Fruit fly (Drosophila melanogaster) ovary, adult (tissue): ENCODE results near the gene HipHop.

ENCODE experiments used
- CG17801 ChIP-seq: fragments of 200-800 bp; optimal IDR thresholded peaks from 2 replicates; lab custom pipeline; 2019; ENCODE audit warnings: missing biosample characterization, mild to moderate bottlenecking, missing genetic modification characterization, moderate library complexity; ENCODE audit not compliant: partially characterized antibody

Gene HipHop

DNA sequence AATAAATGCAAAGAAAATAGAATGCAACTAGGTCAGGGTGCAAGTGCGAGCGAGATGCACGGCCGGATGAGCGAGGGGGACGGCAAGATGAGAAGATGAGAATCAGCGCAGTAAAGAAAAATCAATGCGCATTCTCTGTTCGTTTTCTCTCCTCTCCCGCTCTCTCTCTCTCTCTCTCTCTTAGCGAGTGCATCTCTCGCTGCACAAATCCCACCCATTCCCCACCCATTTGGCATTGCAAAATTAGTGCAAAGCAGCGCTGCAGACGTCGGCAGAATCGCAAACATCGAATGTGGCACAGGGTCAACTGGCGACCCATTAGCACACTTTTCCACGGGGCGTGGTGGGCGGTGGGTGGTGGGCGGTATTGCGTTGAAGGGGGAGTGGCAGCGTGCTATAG, 28.1 kb upstream of the HipHop start:
- TF ChIP-seq CG17801 (GFP tag; lab: Kevin White, UChicago) = no peak

DNA sequence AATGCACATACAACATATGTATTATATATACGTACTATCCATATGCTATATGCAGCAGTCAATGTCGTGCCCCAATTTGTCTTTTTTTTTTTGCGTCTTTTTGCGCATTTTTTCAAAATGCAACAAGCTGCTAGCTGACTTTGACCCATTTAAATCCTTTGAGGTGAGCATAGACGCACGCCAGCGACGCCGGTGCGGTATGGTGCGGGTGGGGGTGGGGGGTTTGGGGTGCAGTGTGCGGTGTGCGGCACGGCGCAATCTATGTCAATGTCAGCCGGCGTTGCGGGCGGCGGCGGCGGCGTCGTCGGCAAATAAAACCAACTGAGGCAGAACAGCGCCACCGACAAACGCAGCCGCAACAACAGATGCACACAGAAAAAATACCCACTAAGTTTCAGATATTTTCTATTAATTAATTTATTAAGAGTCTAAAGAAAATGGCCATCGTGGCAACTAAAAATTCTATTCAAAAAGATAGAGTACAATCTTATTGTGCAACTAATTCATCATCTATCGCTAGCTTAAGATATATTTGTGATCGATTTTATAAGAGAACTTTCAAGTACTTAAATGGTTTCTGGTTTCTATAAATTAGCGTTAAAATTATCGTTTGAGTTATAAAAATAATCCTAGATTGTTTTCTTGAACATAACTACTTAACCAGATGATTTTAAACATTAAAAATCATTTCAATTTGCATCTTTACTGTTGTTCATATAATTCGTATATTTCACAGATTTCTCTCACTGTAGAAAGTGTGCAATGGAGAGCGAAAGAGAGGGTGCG, 25.7 kb upstream of the HipHop start:
- no peak for TF ChIP-seq CG17801 (GFP tag; lab: Kevin White, UChicago)

DNA sequence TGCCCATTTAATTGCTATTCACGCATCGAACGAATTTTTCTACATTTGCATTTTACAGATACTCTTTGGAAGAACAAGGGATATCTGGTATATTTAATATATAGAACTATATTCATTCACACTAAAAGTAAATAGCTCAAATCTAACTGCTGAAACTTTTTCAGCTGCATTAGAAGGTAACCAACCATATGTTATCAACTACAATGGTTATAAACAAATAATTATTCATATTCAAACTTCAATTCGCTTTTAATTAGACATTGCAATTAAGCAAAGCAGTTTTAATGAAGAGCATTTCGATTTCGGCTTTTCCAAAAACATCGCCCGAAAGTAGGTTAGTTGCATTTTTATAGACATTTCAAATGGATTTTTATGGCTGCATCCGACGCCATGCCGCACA, 24.6 kb upstream of the HipHop start:
- no peak for TF ChIP-seq CG17801 (GFP tag; lab: Kevin White, UChicago)

DNA sequence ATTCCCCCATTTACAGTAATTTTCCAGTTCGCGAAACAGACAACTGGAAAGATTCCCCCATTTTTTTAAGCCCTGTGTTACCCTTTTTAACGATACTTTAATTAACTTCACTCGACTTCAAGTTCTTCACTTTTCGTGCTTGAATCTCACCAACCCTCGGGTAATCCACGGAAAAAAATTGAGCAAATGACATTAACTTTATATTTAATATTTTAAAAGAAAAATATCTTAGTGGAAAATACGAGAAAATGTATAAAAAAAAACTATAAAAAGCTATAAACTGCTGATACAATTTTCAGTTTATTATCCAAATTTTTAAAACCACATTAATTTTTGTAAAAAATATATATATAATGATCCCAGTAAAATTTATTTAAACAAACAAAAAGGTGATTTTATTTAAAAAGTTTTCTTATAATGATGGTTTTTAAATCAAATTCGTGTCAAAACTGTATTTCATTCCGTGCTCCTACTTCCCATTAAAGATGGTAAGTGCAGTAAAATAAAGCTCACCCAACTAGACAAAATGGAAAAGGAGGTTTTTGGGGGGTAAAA, 21.4 kb upstream of the HipHop start:
- no peak for TF ChIP-seq CG17801 (GFP tag; lab: Kevin White, UChicago)

DNA sequence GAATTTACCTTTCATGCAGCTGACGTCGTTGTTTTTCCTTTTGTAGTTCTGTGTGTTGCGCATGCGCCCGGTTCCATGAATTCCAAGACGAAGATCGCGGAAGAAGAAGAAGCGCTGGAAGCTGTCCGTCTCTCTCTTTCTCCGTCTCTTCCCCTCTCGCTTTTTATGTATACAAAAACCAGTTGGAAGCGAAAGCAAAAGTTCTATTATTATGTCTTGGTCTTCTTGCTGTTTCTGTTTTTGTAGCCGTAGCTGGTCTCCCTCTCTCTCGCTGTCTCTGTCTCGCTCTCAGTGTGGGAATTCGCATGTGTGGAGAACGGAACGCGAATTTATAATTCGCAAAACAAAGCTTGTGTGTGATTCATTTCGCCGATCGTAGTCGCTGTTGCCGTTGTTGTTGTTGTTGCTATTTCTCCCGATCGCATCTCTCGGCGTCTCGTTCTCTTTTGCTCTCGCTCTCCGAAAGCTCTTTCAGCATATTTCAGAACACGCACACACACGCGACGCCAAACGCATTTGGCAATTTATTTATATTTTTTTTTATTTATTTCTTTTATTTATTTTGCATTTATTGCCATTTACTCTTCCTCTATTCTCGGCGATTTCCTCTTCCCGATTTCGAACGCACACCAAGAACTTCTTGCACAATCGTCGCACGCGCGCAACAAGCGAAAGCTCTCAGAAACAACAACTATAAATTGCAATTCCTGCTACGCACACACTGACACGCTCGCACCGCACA, 20.7 kb upstream of the HipHop start:
- no peak for TF ChIP-seq CG17801 (GFP tag; lab: Kevin White, UChicago)

DNA sequence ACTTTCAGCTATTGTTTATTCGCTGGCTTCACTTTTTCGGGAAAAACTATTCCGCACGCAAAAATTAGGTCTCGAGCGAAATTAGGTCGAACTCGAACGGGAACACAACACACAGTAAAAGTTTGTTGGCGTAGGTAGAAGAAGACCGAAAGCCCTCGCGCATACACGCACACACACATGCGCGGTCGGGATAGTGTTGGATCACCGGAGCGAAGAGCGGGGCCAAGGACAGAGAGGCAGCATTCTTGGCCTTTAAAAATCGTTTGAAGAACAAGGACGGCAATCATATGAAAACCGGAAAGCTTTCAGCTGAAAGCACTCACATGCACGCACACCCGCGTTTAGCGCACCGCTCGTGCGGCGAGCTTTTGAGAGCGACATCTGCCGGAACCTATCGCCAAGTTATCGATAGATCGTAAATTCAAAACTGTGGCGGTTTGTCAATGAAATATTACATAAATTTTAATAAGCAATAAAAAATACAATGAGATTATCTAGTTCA, 19.7 kb upstream of the HipHop start, which contains the start of gene ftz-f1:
Gene ftz-f1 (minus strand): TSS at position 116 of the 502 bp plus-strand sequence.
- peak; percentile 62 for TF ChIP-seq CG17801 (GFP tag; lab: Kevin White, UChicago)

DNA sequence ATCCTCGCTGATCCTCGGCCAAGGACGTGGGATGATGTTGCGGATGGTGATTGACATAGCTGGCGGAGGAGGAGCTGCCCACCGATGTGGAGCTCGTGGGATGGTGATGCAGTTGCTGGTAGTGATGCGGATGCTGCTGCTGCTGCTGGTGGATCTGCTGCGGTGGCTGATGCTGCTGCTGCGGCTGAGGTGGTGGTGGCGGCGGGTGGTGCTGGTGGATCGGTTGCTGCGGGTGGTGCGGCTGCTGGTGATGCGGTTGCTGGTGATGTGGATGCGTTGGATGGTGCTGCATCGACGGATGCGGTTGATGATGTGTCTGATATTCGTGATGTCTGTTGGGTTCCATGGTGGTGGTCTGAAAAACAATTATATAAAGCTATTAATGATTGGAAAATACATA, 11.9 kb upstream of the HipHop start:
- no peak for TF ChIP-seq CG17801 (GFP tag; lab: Kevin White, UChicago)

DNA sequence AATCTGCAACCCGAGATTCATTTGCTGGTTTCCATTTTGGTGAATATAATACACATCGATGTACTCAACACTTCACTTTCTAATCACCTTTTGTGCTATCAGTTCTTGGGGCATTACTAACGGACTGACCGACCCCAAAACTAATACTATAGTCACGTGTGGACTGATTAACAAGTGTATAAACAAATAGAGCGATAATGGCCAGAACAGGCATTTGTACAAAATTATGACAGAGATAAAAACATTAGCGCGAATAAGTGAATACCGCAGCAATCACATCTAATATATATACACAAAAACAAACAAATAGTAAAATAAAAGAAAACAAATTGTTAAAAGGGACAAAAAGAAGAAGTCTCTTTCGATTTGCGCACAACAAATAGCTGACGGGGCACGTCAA, 10.5 kb upstream of the HipHop start:
- peak; percentile 32 for TF ChIP-seq CG17801 (GFP tag; lab: Kevin White, UChicago)

DNA sequence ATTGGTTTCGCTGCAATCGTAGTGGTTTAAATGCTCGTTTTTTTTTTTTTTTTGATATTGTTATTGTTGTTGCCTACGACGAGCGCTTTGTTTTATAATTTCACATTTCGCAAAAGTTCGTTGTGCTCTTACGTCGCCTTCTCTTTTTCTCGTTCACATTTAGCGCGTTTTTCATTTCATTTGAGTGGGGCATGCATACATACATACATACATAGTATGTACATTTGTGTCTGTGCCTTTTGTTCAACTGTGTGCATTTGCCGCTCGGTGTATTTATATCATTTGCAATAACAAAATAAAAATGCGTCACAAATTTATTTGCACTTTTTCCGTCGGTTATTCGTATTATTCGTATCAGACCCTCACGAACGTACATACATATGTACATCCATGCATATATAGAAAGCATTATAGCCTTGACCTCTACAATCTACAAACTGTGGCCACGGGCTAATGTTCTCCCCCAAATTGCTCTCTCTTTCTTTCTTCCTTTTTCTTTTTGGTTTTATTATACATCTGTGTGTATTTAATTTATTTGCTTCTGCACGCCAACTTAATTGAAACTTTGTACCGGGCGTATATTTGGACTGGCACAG, 8.7 kb upstream of the HipHop start:
- no peak for TF ChIP-seq CG17801 (GFP tag; lab: Kevin White, UChicago)

DNA sequence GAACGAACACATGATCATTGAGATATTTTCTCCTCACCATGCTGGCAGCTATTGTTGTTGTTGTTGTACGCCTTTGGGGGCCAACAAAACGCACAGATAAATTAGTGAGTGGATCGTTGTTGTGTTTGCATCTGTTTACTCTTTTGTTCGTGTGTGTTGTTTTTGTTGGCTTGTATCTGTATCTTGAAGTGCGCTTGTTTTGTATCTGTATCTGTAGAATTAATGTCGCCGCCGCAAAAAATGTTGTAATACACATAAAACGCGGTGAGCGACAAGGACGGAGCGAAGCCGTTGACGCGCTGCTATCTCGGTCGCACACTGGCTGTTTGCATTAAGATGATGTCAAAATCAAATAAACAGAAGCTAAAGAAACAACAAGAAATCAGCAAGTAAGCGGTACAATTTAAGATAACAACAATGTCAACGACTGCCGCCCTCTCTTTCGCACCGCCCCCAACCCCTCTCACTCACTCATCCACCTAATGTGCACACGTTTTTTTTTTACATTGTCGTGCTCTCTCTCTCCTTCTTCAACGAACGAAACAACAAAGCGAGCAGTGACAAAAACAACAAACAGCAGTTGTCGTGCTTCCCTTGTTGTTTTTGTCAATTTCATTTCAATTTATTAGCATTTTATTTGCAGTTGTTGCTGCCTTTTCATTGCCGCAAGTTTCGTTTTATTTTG, 6.9 kb upstream of the HipHop start:
- TF ChIP-seq CG17801 (GFP tag; lab: Kevin White, UChicago) = peak; percentile 43

DNA sequence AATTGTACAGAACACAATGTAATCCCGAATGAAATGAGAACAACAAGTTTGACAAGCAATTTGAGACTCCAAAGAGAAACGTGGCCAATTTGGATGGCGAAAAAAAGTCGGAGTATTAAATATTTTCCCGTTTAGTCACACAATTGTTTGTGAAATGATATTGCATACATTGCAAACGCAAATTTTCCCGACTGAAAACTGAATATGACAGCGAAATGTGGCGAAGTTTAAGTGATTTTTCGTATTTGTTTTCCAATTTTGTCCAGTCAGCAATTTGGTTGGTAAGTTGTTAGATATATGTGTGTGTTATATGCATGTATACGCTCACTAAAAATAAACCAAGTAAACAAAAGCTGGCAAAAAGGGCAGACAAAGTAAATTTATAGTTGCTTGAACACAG, 4.8 kb upstream of the HipHop start:
- TF ChIP-seq CG17801 (GFP tag; lab: Kevin White, UChicago) = no peak

DNA sequence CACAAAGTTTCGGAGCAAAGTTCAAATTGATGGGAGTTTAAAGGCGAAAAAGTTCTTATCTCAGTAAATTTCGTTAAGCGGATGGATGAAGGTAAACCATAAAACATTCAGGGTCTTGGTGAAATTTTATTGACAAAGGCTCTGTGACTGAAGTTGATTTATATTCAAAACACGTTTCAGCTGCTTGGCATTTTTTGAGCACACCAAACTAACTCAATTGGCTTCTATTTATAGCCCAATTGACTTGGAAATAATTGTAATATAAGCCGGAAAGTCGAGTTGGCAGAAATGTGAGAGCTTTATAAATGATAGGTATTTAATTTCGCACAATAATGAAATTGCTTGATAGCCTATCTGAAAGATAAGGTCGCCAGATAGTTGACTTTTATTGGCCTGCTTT, 4.3 kb upstream of the HipHop start:
- TF ChIP-seq CG17801 (GFP tag; lab: Kevin White, UChicago) = no peak

DNA sequence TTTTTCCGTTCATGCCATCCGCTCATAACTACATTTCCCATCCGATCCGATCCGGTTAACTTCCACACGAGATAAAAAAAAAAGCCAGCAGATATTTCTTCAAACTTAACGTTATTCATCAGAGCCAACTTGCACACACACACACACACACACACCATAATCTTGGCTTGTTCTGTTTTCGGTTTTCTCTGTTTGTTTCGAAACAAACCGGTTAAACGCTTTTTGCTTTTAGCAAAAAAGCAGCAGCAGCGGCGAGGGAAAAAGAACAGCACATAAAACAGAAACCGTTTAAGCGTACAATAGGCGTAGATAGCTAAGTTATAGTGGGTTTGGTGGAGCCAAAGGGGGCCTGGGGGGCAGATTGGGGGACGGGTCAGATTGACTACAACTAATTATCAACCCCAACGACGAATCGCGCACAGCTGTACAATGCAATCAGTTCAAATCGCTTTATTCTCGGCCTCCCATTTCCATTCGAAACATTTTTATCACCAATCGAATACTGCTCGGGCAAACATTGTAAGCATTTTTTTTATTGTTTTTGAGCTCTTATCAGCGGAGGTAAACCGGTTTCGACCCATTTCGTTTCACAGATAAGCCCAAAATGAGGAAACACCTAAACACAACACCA, 3.6 kb upstream of the HipHop start:
- no peak for TF ChIP-seq CG17801 (GFP tag; lab: Kevin White, UChicago)

DNA sequence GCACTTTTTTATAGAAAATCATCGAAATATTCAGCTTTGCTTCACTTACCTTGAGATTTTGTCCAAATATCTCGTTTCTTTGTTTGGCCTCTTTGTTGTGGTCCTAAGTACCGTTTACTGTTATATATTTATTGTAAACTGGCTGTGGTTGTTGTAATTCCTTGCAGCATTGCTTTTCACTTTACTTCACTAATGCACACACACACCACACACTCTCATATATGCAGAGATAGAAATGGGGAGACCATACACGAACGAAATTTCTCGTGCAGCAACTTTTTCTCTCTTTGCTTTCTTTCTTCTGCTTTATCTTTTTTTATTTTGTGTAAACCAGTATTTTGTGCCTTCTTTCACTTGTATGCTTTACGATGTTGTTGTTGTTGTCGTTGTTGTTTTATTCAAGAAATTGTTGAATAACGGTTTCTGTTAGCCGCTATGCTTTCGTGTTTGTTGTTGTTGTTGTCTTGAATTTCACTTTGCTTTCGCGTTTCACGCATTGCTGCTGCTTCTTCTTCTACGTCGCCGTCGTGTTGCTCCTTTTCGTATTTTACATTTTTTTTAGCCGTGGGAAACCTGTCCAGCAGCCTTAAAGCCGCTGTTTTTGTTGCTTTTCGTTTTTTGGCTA, 1.6 kb upstream of the HipHop start:
- TF ChIP-seq CG17801 (GFP tag; lab: Kevin White, UChicago) = no peak
